Worm (Caenorhabditis elegans) whole organism, early embryonic: ENCODE results near the gene sulp-5.

Experiments
- B0310.2 ChIP-seq: sonication (generic microtip); optimal IDR thresholded peaks from 2 replicates; lab custom pipeline; 2016; ENCODE audit warnings: mild to moderate bottlenecking, missing genetic modification characterization, missing compliant biosample characterization
- F13C5.2 ChIP-seq: sonication (generic microtip); optimal IDR thresholded peaks from 2 replicates; lab custom pipeline; 2017; ENCODE audit warnings: mild to moderate bottlenecking, missing genetic modification characterization, inconsistent platforms, missing compliant biosample characterization
- aly-1 ChIP-seq: sonication (generic microtip); optimal IDR thresholded peaks from 2 replicates; lab custom pipeline; 2016; ENCODE audit warnings: missing genetic modification characterization, missing compliant biosample characterization
- ama-1 ChIP-seq: fragments of 150-350 bp; optimal IDR thresholded peaks from 2 replicates; lab custom pipeline; 2014
- ceh-13 ChIP-seq: fragments of 200-800 bp; sonication (Bioruptor generic); optimal IDR thresholded peaks from 2 replicates; lab custom pipeline; 2018; ENCODE audit warnings: mild to moderate bottlenecking, missing genetic modification characterization, missing compliant biosample characterization
- ceh-36 ChIP-seq: sonication (generic microtip); optimal IDR thresholded peaks from 2 replicates; lab custom pipeline; 2016; ENCODE audit warnings: missing genetic modification characterization, inconsistent platforms, missing compliant biosample characterization
- ets-7 ChIP-seq: sonication (generic microtip); optimal IDR thresholded peaks from 2 replicates; lab custom pipeline; 2016; ENCODE audit warnings: missing genotype, missing genetic modification characterization, missing compliant biosample characterization
- flt-1 ChIP-seq: fragments of 200-800 bp; sonication (Bioruptor generic); IDR thresholded peaks from 2 replicates; pipeline ENCODE4 v1.3.6; 2022; ENCODE audit warnings: missing genetic modification characterization, missing compliant biosample characterization
- hmbx-1 ChIP-seq: sonication (generic microtip); optimal IDR thresholded peaks from 2 replicates; lab custom pipeline; 2016; ENCODE audit warnings: mild to moderate bottlenecking, missing genetic modification characterization, missing compliant biosample characterization
- hmg-4 ChIP-seq: fragments of 200-800 bp; sonication (Bioruptor generic); optimal IDR thresholded peaks from 2 replicates; lab custom pipeline; 2018; ENCODE audit warnings: mild to moderate bottlenecking, missing genetic modification characterization, missing compliant biosample characterization
- hnd-1 ChIP-seq: sonication (generic microtip); optimal IDR thresholded peaks from 2 replicates; lab custom pipeline; 2016; ENCODE audit warnings: missing genetic modification characterization, missing compliant biosample characterization
- pes-1 ChIP-seq: fragments of 200-800 bp; sonication (Bioruptor generic); IDR thresholded peaks from 2 replicates; pipeline ENCODE4 v1.3.6; 2022; ENCODE audit warnings: missing genetic modification reagents, missing genetic modification characterization, missing compliant biosample characterization
- scrt-1 ChIP-seq: fragments of 200-800 bp; sonication (Bioruptor generic); IDR thresholded peaks from 2 replicates; pipeline ENCODE4 v1.3.6; 2022; ENCODE audit warnings: missing genetic modification characterization, missing compliant biosample characterization
- sea-1 ChIP-seq: fragments of 200-800 bp; sonication (Bioruptor generic); conservative IDR thresholded peaks from 2 replicates; pipeline ENCODE4 v1.3.6; 2022; ENCODE audit warnings: missing genetic modification characterization, missing compliant biosample characterization
- tbx-11 ChIP-seq: fragments of 200-800 bp; sonication (Bioruptor generic); IDR thresholded peaks from 2 replicates; pipeline ENCODE4 v1.3.6; 2022; ENCODE audit warnings: missing genetic modification characterization, missing compliant biosample characterization
- tbx-37 ChIP-seq: fragments of 200-800 bp; sonication (Bioruptor generic); conservative IDR thresholded peaks from 2 replicates; pipeline ENCODE4 v1.3.6; 2022; ENCODE audit warnings: missing genetic modification reagents, missing genetic modification characterization, missing compliant biosample characterization
- tra-4 ChIP-seq: sonication (generic microtip); optimal IDR thresholded peaks from 2 replicates; lab custom pipeline; 2017; ENCODE audit warnings: missing genetic modification characterization, missing compliant biosample characterization

sulp-5 gene

ce11 chrV:11883215-11883614 is 3.4 kb downstream of the sulp-5 start:
- TF ChIP-seq F13C5.2 (tag; lab: Kevin White, UChicago): no peak
- TF ChIP-seq flt-1 (GFP tag; lab: Robert Waterston, UW): no peak
- TF ChIP-seq ceh-13 (GFP tag; lab: Kevin White, UChicago): no peak
- no peak for TF ChIP-seq B0310.2 (tag; lab: Kevin White, UChicago)
- TF ChIP-seq hmg-4: no peak
- TF ChIP-seq scrt-1: no peak

- TF ChIP-seq scrt-1: no peak
- no peak for TF ChIP-seq tbx-11 (GFP tag; lab: Robert Waterston, UW)
- TF ChIP-seq ets-7 (tag; lab: Kevin White, UChicago): no peak
- no peak for TF ChIP-seq hnd-1 (tag; lab: Kevin White, UChicago)
- no peak for TF ChIP-seq tra-4 (tag; lab: Kevin White, UChicago)
- TF ChIP-seq tbx-37 (GFP tag; lab: Robert Waterston, UW): no peak
- TF ChIP-seq flt-1 (GFP tag; lab: Robert Waterston, UW): no peak
- TF ChIP-seq sea-1 (GFP tag; lab: Robert Waterston, UW): no peak
- TF ChIP-seq aly-1 (tag; lab: Kevin White, UChicago): no peak
- TF ChIP-seq F13C5.2 (tag; lab: Kevin White, UChicago): no peak
- no peak for TF ChIP-seq ceh-36
- no peak for TF ChIP-seq B0310.2 (tag; lab: Kevin White, UChicago)
- TF ChIP-seq pes-1 (GFP tag; lab: Robert Waterston, UW): no peak
- no peak for TF ChIP-seq ceh-13 (GFP tag; lab: Kevin White, UChicago)
These were observed 5.3 kb downstream of the sulp-5 start for ce11 chrV:11885087-11885486.

ce11 chrV:11885939-11886338 is 6.1 kb downstream of the sulp-5 start:
- no peak for TF ChIP-seq pes-1 (GFP tag; lab: Robert Waterston, UW)
- no peak for TF ChIP-seq tra-4 (tag; lab: Kevin White, UChicago)
- TF ChIP-seq flt-1 (GFP tag; lab: Robert Waterston, UW): no peak
- no peak for TF ChIP-seq hmg-4
- no peak for TF ChIP-seq F13C5.2 (tag; lab: Kevin White, UChicago)
- no peak for TF ChIP-seq ceh-36
- TF ChIP-seq B0310.2 (tag; lab: Kevin White, UChicago): no peak
- no peak for TF ChIP-seq aly-1 (tag; lab: Kevin White, UChicago)
- no peak for TF ChIP-seq tbx-11 (GFP tag; lab: Robert Waterston, UW)
- no peak for TF ChIP-seq ama-1
- no peak for TF ChIP-seq tbx-37 (GFP tag; lab: Robert Waterston, UW)
- no peak for TF ChIP-seq scrt-1
- no peak for TF ChIP-seq sea-1 (GFP tag; lab: Robert Waterston, UW)
- TF ChIP-seq hnd-1 (tag; lab: Kevin White, UChicago): no peak
- no peak for TF ChIP-seq ets-7 (tag; lab: Kevin White, UChicago)
- TF ChIP-seq hmbx-1 (tag; lab: Kevin White, UChicago): no peak
- no peak for TF ChIP-seq ceh-13 (GFP tag; lab: Kevin White, UChicago)

ce11 chrV:11887988-11888499 is 8.2 kb downstream of the sulp-5 start, which contains the start of gene adh-1:
adh-1 (plus strand) TSS chrV:11888248.
- TF ChIP-seq hmbx-1 (tag; lab: Kevin White, UChicago) (no peak), ceh-13 (GFP tag; lab: Kevin White, UChicago) (no peak), hnd-1 (tag; lab: Kevin White, UChicago) (no peak), hmg-4 (no peak), F13C5.2 (tag; lab: Kevin White, UChicago) (no peak), pes-1 (GFP tag; lab: Robert Waterston, UW) (no peak), aly-1 (tag; lab: Kevin White, UChicago) (no peak), ama-1 (no peak), tbx-37 (GFP tag; lab: Robert Waterston, UW) (no peak), sea-1 (GFP tag; lab: Robert Waterston, UW) (no peak), ceh-36 (no peak), B0310.2 (tag; lab: Kevin White, UChicago) (no peak)

ce11 chrV:11888656-11889055 is 8.8 kb downstream of the sulp-5 start:
- TF ChIP-seq ceh-13 (GFP tag; lab: Kevin White, UChicago) (no peak), tbx-37 (GFP tag; lab: Robert Waterston, UW) (no peak), flt-1 (GFP tag; lab: Robert Waterston, UW) (no peak), F13C5.2 (tag; lab: Kevin White, UChicago) (no peak)

- no peak for TF ChIP-seq tbx-11 (GFP tag; lab: Robert Waterston, UW)
- TF ChIP-seq scrt-1: no peak
- TF ChIP-seq tra-4 (tag; lab: Kevin White, UChicago): no peak
- no peak for TF ChIP-seq hmbx-1 (tag; lab: Kevin White, UChicago)
- TF ChIP-seq ceh-13 (GFP tag; lab: Kevin White, UChicago): no peak
- TF ChIP-seq hmg-4: no peak
- no peak for TF ChIP-seq F13C5.2 (tag; lab: Kevin White, UChicago)
- TF ChIP-seq ets-7 (tag; lab: Kevin White, UChicago): no peak
- TF ChIP-seq hnd-1 (tag; lab: Kevin White, UChicago): no peak
- no peak for TF ChIP-seq pes-1 (GFP tag; lab: Robert Waterston, UW)
- TF ChIP-seq tbx-37 (GFP tag; lab: Robert Waterston, UW): no peak
These were observed 9.5 kb downstream of the sulp-5 start for ce11 chrV:11889115-11889935.
